Fruit fly (Drosophila melanogaster) whole organism, embryonic: Measurements from ENCODE around the gene CG14431.

Source experiments
- CG4404 ChIP-seq: fragments of 200-800 bp; sonication (Bioruptor generic); IDR thresholded peaks from 2 replicates; pipeline ENCODE4 v1.3.6; 2022; ENCODE audit warnings: missing biosample characterization, missing genetic modification characterization
- CG9437 ChIP-seq: fragments of 200-800 bp; sonication (Bioruptor generic); optimal IDR thresholded peaks from 2 replicates; lab custom pipeline; 2018; ENCODE audit warnings: missing biosample characterization, mild to moderate bottlenecking, missing genetic modification characterization
- Ravus ChIP-seq: fragments of 200-800 bp; sonication (Bioruptor generic); IDR thresholded peaks from 2 replicates; pipeline ENCODE4 v1.3.6; 2022; ENCODE audit warnings: missing biosample characterization, missing genetic modification characterization
- emc ChIP-seq: fragments of 200-800 bp; sonication (Bioruptor generic); optimal IDR thresholded peaks from 2 replicates; lab custom pipeline; 2016; ENCODE audit warnings: missing biosample characterization, missing genetic modification characterization
- fd3F ChIP-seq: fragments of 200-800 bp; sonication (Bioruptor generic); optimal IDR thresholded peaks from 2 replicates; lab custom pipeline; 2018; ENCODE audit warnings: missing biosample characterization, mild to moderate bottlenecking, missing genetic modification characterization, moderate library complexity

DNA sequence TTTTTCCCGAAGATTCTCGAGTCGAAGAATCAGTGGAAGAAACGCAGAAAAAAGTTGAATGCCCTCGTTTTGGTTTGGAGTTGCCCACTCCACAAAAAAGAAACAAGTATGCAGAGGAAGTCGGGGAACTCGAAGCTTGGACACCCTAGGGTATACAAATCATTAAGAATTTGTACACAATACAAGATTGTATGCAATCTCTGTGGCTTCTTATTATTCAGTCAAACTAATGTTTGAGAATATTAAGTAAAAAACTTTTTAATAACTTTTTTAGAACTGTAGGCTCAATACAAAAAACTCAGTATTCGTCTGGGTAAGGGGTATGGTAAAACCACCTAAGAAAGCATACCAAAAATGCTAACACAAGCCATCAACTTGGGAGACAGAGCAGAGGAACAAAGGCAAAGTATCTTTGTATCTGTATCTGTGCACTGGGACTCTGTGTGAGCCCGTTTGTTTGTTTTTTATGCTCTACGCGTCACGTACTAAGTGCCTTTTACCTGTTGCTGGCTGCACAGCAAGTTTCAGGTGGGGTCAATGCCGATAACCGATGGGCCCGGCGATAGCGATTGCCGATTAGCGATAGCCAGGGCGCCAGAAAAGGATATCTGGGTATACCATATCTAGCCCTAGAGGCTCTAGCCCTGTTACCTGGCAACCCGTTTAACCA lies 77.2 kb downstream of the CG14431 start:
- TF ChIP-seq Ravus (GFP tag; lab: Robert Waterston, UW) (peak; percentile 15), CG9437 (GFP tag; lab: Kevin White, UChicago) (peak; percentile 63), emc (GFP tag; lab: Kevin White, UChicago) (no peak), fd3F (GFP tag; lab: Kevin White, UChicago) (no peak), CG4404 (GFP tag; lab: Robert Waterston, UW) (peak; percentile 70)
